Fruit fly (Drosophila melanogaster) whole organism, embryonic: ENCODE measurements around the gene CCDC53.

Experiments used
- Abd-B ChIP-seq: fragments of 200-800 bp; sonication (Bioruptor generic); optimal IDR thresholded peaks from 2 replicates; lab custom pipeline; 2018; ENCODE audit warnings: missing biosample characterization, mild to moderate bottlenecking, missing genetic modification characterization, moderate library complexity
- CG10147 ChIP-seq: fragments of 200-800 bp; sonication (Bioruptor generic); optimal IDR thresholded peaks from 2 replicates; lab custom pipeline; 2019; ENCODE audit warnings: missing biosample characterization, mild to moderate bottlenecking, missing genetic modification characterization, moderate library complexity
- CG1024 ChIP-seq: fragments of 200-800 bp; sonication (Bioruptor generic); IDR thresholded peaks from 2 replicates; pipeline ENCODE4 v1.3.6; 2022; ENCODE audit warnings: missing biosample characterization, missing genetic modification characterization
- CG10565 ChIP-seq: fragments of 200-800 bp; sonication (Bioruptor generic); optimal IDR thresholded peaks from 3 replicates; lab custom pipeline; 2016; ENCODE audit warnings: missing biosample characterization, mild to moderate bottlenecking, missing genetic modification characterization
- CG10979 ChIP-seq: fragments of 200-800 bp; sonication (Bioruptor generic); optimal IDR thresholded peaks from 2 replicates; lab custom pipeline; 2018; ENCODE audit warnings: missing biosample characterization, mild to moderate bottlenecking, missing genetic modification characterization, moderate library complexity
- CG11247 ChIP-seq: fragments of 200-800 bp; sonication (Bioruptor generic); IDR thresholded peaks from 2 replicates; pipeline ENCODE4 v1.3.6; 2022; ENCODE audit warnings: missing biosample characterization, missing genetic modification characterization
- CG11398 ChIP-seq: fragments of 200-800 bp; sonication (Bioruptor generic); optimal IDR thresholded peaks from 2 replicates; lab custom pipeline; 2016; ENCODE audit warnings: missing biosample characterization, missing genetic modification characterization
- CG14441 ChIP-seq: fragments of 200-800 bp; sonication (Bioruptor generic); IDR thresholded peaks from 2 replicates; pipeline ENCODE4 v1.3.6; 2022; ENCODE audit warnings: missing biosample characterization, missing genetic modification characterization
- CG15479 ChIP-seq: fragments of 200-800 bp; sonication (Bioruptor generic); optimal IDR thresholded peaks from 3 replicates; lab custom pipeline; 2019; ENCODE audit warnings: missing biosample characterization, mild to moderate bottlenecking, missing genetic modification characterization, moderate library complexity
- CG16813 ChIP-seq: fragments of 200-800 bp; sonication (Bioruptor generic); IDR thresholded peaks from 3 replicates; pipeline ENCODE4 v1.3.6; 2022; ENCODE audit warnings: missing biosample characterization, missing genetic modification characterization; ENCODE audit not compliant: partially characterized antibody
- CG31441 ChIP-seq: fragments of 200-800 bp; sonication (Bioruptor generic); IDR thresholded peaks from 2 replicates; pipeline ENCODE4 v1.3.6; 2022; ENCODE audit warnings: missing biosample characterization, missing genetic modification characterization
- CG32772 ChIP-seq: fragments of 200-800 bp; sonication (Bioruptor generic); IDR thresholded peaks from 2 replicates; pipeline ENCODE4 v1.3.6; 2022; ENCODE audit warnings: missing biosample characterization, missing genetic modification characterization
- CG3281 ChIP-seq: fragments of 200-800 bp; sonication (Bioruptor generic); optimal IDR thresholded peaks from 3 replicates; lab custom pipeline; 2017; ENCODE audit warnings: missing biosample characterization, mild to moderate bottlenecking, missing genetic modification characterization
- CG4404 ChIP-seq: fragments of 200-800 bp; sonication (Bioruptor generic); IDR thresholded peaks from 2 replicates; pipeline ENCODE4 v1.3.6; 2022; ENCODE audit warnings: missing biosample characterization, missing genetic modification characterization
- CG6175 ChIP-seq: fragments of 200-800 bp; sonication (Bioruptor generic); IDR thresholded peaks from 3 replicates; pipeline ENCODE4 v1.3.6; 2022; ENCODE audit warnings: missing biosample characterization, missing genetic modification characterization
- CG7556 ChIP-seq: fragments of 200-800 bp; sonication (Bioruptor generic); optimal IDR thresholded peaks from 2 replicates; lab custom pipeline; 2017; ENCODE audit warnings: missing biosample characterization, mild to moderate bottlenecking, missing genetic modification characterization
- CG8089 ChIP-seq: fragments of 200-800 bp; sonication (Bioruptor generic); optimal IDR thresholded peaks from 3 replicates; lab custom pipeline; 2016; ENCODE audit warnings: missing biosample characterization, missing genetic modification characterization
- CG8478 ChIP-seq: fragments of >200 bp; optimal IDR thresholded peaks from 2 replicates; lab custom pipeline; 2018
- CG9215 ChIP-seq: fragments of 200-800 bp; sonication (Bioruptor generic); IDR thresholded peaks from 2 replicates; pipeline ENCODE4 v1.3.6; 2022; ENCODE audit warnings: missing biosample characterization, missing genetic modification characterization
- CrebB ChIP-seq: fragments of 200-800 bp; sonication (Bioruptor generic); optimal IDR thresholded peaks from 3 replicates; lab custom pipeline; 2018; ENCODE audit warnings: missing biosample characterization, mild to moderate bottlenecking, missing genetic modification characterization
- Deaf1 ChIP-seq: fragments of 200-800 bp; optimal IDR thresholded peaks from 3 replicates; lab custom pipeline; 2019; ENCODE audit warnings: missing biosample characterization, mild to moderate bottlenecking, missing genetic modification characterization, moderate library complexity
- Dfd ChIP-seq, 2 experiments: fragments of >200 bp; optimal IDR thresholded peaks; 2 replicates each; lab custom pipeline; 2017; ENCODE audit warnings: missing biosample characterization in 2 of 2, missing genetic modification characterization in 2 of 2
- Lpt ChIP-seq: fragments of >200 bp; optimal IDR thresholded peaks from 2 replicates; lab custom pipeline; 2018; ENCODE audit warnings: missing biosample characterization, missing genetic modification characterization
- Meics ChIP-seq: fragments of 200-800 bp; sonication (Bioruptor generic); optimal IDR thresholded peaks from 2 replicates; lab custom pipeline; 2017; ENCODE audit warnings: missing biosample characterization, mild to moderate bottlenecking, missing genetic modification characterization
- NFAT ChIP-seq: fragments of 200-800 bp; sonication (Bioruptor generic); IDR thresholded peaks from 2 replicates; pipeline ENCODE4 v1.3.6; 2022; ENCODE audit warnings: missing biosample characterization, missing genetic modification characterization
- NfI ChIP-seq: fragments of 200-800 bp; sonication (Bioruptor generic); optimal IDR thresholded peaks from 3 replicates; lab custom pipeline; 2018; ENCODE audit warnings: missing biosample characterization, mild to moderate bottlenecking, missing genetic modification characterization, moderate library complexity
- Sox100B ChIP-seq: fragments of 200-800 bp; sonication (Bioruptor generic); optimal IDR thresholded peaks from 3 replicates; lab custom pipeline; 2018; ENCODE audit warnings: missing biosample characterization, mild to moderate bottlenecking, missing genetic modification characterization
- Sry-β ChIP-seq: fragments of 200-800 bp; sonication (Bioruptor generic); optimal IDR thresholded peaks from 2 replicates; lab custom pipeline; 2018; ENCODE audit warnings: missing biosample characterization, mild to moderate bottlenecking, missing genetic modification characterization, moderate library complexity
- ab ChIP-seq: fragments of 200-800 bp; sonication (Bioruptor generic); optimal IDR thresholded peaks from 2 replicates; lab custom pipeline; 2016; ENCODE audit warnings: missing biosample characterization, missing genetic modification characterization
- bigmax ChIP-seq: fragments of 200-800 bp; sonication (Bioruptor generic); optimal IDR thresholded peaks from 2 replicates; lab custom pipeline; 2018; ENCODE audit warnings: missing biosample characterization, mild to moderate bottlenecking, missing genetic modification characterization
- chn ChIP-seq: fragments of 200-800 bp; sonication (Bioruptor generic); optimal IDR thresholded peaks from 2 replicates; lab custom pipeline; 2016; ENCODE audit warnings: missing biosample characterization, missing genetic modification characterization
- cwo ChIP-seq: fragments of 200-800 bp; sonication (Bioruptor generic); optimal IDR thresholded peaks from 3 replicates; lab custom pipeline; 2017; ENCODE audit warnings: missing biosample characterization, missing genetic modification characterization, mild to moderate bottlenecking, moderate library complexity, missing genetic modification reagents
- danr ChIP-seq: fragments of 200-800 bp; sonication (Bioruptor generic); IDR thresholded peaks from 2 replicates; pipeline ENCODE4 v1.3.6; 2022; ENCODE audit warnings: missing biosample characterization, missing genetic modification characterization
- disco-r ChIP-seq: fragments of 200-800 bp; sonication (Bioruptor generic); optimal IDR thresholded peaks from 2 replicates; lab custom pipeline; 2016; ENCODE audit warnings: missing biosample characterization, missing genetic modification characterization
- dmrt99B ChIP-seq: fragments of 200-800 bp; sonication (Bioruptor generic); optimal IDR thresholded peaks from 2 replicates; lab custom pipeline; 2018; ENCODE audit warnings: missing biosample characterization, mild to moderate bottlenecking, missing genetic modification characterization, moderate library complexity
- gcm2 ChIP-seq: fragments of 200-800 bp; sonication (Bioruptor generic); optimal IDR thresholded peaks from 2 replicates; lab custom pipeline; 2016; ENCODE audit warnings: missing biosample characterization, missing genetic modification characterization
- h ChIP-seq: fragments of >200 bp; optimal IDR thresholded peaks from 2 replicates; lab custom pipeline; 2017
- jing ChIP-seq: fragments of 200-800 bp; sonication (Bioruptor generic); optimal IDR thresholded peaks from 2 replicates; lab custom pipeline; 2018; ENCODE audit warnings: missing biosample characterization, mild to moderate bottlenecking, missing genetic modification characterization
- kni ChIP-seq: fragments of 200-800 bp; sonication (Bioruptor generic); optimal IDR thresholded peaks from 3 replicates; lab custom pipeline; 2017; ENCODE audit warnings: mild to moderate bottlenecking, missing biosample characterization, missing genetic modification reagents, missing genetic modification characterization
- lab ChIP-seq: fragments of 200-800 bp; sonication (Bioruptor generic); optimal IDR thresholded peaks from 3 replicates; lab custom pipeline; 2017; ENCODE audit warnings: missing biosample characterization, missing genetic modification characterization, mild to moderate bottlenecking, moderate library complexity, missing genetic modification reagents
- lilli ChIP-seq: fragments of 200-800 bp; sonication (Bioruptor generic); optimal IDR thresholded peaks from 3 replicates; lab custom pipeline; 2016; ENCODE audit warnings: missing biosample characterization, missing genetic modification characterization
- mirr ChIP-seq: fragments of 200-800 bp; sonication (Bioruptor generic); optimal IDR thresholded peaks from 3 replicates; lab custom pipeline; 2018; ENCODE audit warnings: missing biosample characterization, mild to moderate bottlenecking, missing genetic modification characterization
- nerfin-1 ChIP-seq: fragments of 200-800 bp; sonication (Bioruptor generic); optimal IDR thresholded peaks from 3 replicates; lab custom pipeline; 2019; ENCODE audit warnings: missing biosample characterization, mild to moderate bottlenecking, missing genetic modification characterization, moderate library complexity
- pb ChIP-seq: fragments of 200-800 bp; sonication (Bioruptor generic); optimal IDR thresholded peaks from 3 replicates; lab custom pipeline; 2016; ENCODE audit warnings: missing biosample characterization, missing genetic modification characterization
- pfk ChIP-seq: fragments of 200-800 bp; sonication (Bioruptor generic); optimal IDR thresholded peaks from 2 replicates; lab custom pipeline; 2018; ENCODE audit warnings: missing biosample characterization, mild to moderate bottlenecking, missing genetic modification characterization, moderate library complexity
- sim ChIP-seq: fragments of 200-800 bp; sonication (Bioruptor generic); IDR thresholded peaks from 2 replicates; pipeline ENCODE4 v1.3.6; 2022; ENCODE audit warnings: missing biosample characterization, missing genetic modification characterization
- tgo ChIP-seq: fragments of 200-800 bp; sonication (Bioruptor generic); IDR thresholded peaks from 3 replicates; pipeline ENCODE4 v1.3.6; 2022; ENCODE audit warnings: missing biosample characterization, missing genetic modification characterization
- trem ChIP-seq: fragments of 200-800 bp; optimal IDR thresholded peaks from 3 replicates; lab custom pipeline; 2019; ENCODE audit warnings: missing biosample characterization, mild to moderate bottlenecking, missing genetic modification characterization, moderate library complexity
- twi ChIP-seq: fragments of 200-800 bp; optimal IDR thresholded peaks from 2 replicates; lab custom pipeline; 2019; ENCODE audit warnings: missing biosample characterization, mild to moderate bottlenecking, missing genetic modification characterization, moderate library complexity
- tx ChIP-seq: fragments of 200-800 bp; sonication (Bioruptor generic); optimal IDR thresholded peaks from 2 replicates; lab custom pipeline; 2016; ENCODE audit warnings: missing biosample characterization, missing genetic modification characterization
- vnd ChIP-seq: fragments of 200-800 bp; sonication (Bioruptor generic); IDR thresholded peaks from 3 replicates; pipeline ENCODE4 v1.3.6; 2022; ENCODE audit warnings: missing biosample characterization, missing genetic modification characterization; ENCODE audit not compliant: partially characterized antibody
- wor ChIP-seq: fragments of 200-800 bp; sonication (Bioruptor generic); IDR thresholded peaks from 2 replicates; pipeline ENCODE4 v1.3.6; 2022; ENCODE audit warnings: missing biosample characterization, missing genetic modification characterization

Gene CCDC53

DNA sequence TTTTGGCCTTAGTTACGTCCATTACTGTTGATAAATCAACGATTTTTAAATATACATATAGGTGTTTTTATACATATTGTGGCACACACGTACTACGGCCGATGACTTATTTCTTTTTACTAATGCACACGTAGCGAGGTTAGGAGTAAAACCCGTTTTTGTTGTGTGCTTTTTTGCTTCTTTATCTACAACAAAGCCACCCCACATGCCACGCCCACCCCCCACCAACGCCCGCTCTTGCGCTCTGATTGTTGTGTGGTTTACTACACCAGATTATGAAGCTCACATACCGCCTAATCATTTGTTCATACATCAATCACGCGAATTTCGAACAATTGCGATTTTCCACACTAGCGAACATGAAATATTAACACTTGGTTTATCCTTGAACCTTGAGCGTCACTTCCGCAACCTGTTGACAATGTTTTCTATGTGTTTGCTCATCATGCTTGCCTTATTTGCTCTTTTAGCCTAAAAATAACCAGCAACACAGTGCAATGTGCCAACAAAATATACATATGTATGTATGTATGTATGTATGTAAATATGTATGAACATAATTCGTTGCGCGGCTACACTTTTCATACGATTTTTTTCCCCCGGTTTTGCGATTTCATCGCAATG, 47.7 kb upstream of the CCDC53 start:
- TF ChIP-seq CG32772 (GFP tag; lab: Robert Waterston, UW) (no peak), CG8478 (lab: Kevin White, UChicago) (no peak), Lpt (GFP tag; lab: Kevin White, UChicago) (no peak), pfk (GFP tag; lab: Kevin White, UChicago) (no peak), lab (GFP tag; lab: Kevin White, UChicago) (peak; percentile 33), CG3281 (GFP tag; lab: Kevin White, UChicago) (no peak), cwo (no peak), chn (GFP tag; lab: Kevin White, UChicago) (no peak), Dfd (GFP tag; optimal IDR thresholded peaks at IDR 0.05; lab: Kevin White, UChicago) (no peak), NfI (GFP tag; lab: Kevin White, UChicago) (no peak), Sry-β (GFP tag; lab: Kevin White, UChicago) (no peak), CG10147 (GFP tag; lab: Kevin White, UChicago) (no peak), nerfin-1 (no peak), Meics (peak; percentile 3), lilli (no peak), NFAT (no peak), jing (no peak), bigmax (peak; percentile 38), Deaf1 (no peak), dmrt99B (no peak), ab (GFP tag; lab: Kevin White, UChicago) (no peak), CG4404 (GFP tag; lab: Robert Waterston, UW) (no peak), CG15479 (GFP tag; lab: Kevin White, UChicago) (peak; percentile 6), CG8089 (GFP tag; lab: Kevin White, UChicago) (no peak), gcm2 (GFP tag; lab: Kevin White, UChicago) (no peak), CG14441 (0 out of 2 replicates have a peak, but pooled peaks have one; percentile 35), tgo (GFP tag; lab: Robert Waterston, UW) (no peak), Abd-B (GFP tag; lab: Kevin White, UChicago) (no peak), tx (GFP tag; lab: Kevin White, UChicago) (no peak), CG10565 (no peak), CG6175 (GFP tag; lab: Robert Waterston, UW) (no peak), mirr (peak; percentile 19), CrebB (no peak), CG9215 (GFP tag; lab: Robert Waterston, UW) (no peak), trem (tag; lab: Kevin White, UChicago) (no peak), disco-r (GFP tag; lab: Kevin White, UChicago) (no peak), twi (tag; lab: Kevin White, UChicago) (no peak), wor (no peak), CG16813 (GFP tag; lab: Robert Waterston, UW) (no peak), vnd (GFP tag; lab: Robert Waterston, UW) (no peak), pb (no peak), Sox100B (GFP tag; lab: Kevin White, UChicago) (no peak), CG11247 (GFP tag; lab: Robert Waterston, UW) (no peak), h (lab: Kevin White, UChicago) (no peak), CG10979 (no peak), CG1024 (GFP tag; lab: Robert Waterston, UW) (no peak), sim (no peak), CG11398 (no peak), kni (no peak), danr (no peak), CG7556 (no peak), CG31441 (GFP tag; lab: Robert Waterston, UW) (no peak)
